Worm (Caenorhabditis elegans) whole organism, young adult: ENCODE results near the gene C53D6.4.

Experiments
- bed-1 ChIP-seq: fragments of 200-800 bp; sonication (Bioruptor generic); IDR thresholded peaks from 2 replicates; pipeline ENCODE4 v1.3.6; 2022; ENCODE audit warnings: missing genetic modification reagents, missing genetic modification characterization, missing compliant biosample characterization
- ceh-79 ChIP-seq: sonication (generic microtip); optimal IDR thresholded peaks from 2 replicates; lab custom pipeline; 2017; ENCODE audit warnings: mild to moderate bottlenecking, missing genetic modification characterization, missing compliant biosample characterization
- nfyb-1 ChIP-seq: fragments of 200-800 bp; sonication (Bioruptor generic); IDR thresholded peaks from 2 replicates; pipeline ENCODE4 v1.3.6; 2022; ENCODE audit warnings: missing genetic modification reagents, missing genetic modification characterization, missing compliant biosample characterization
- unc-130 ChIP-seq: sonication (generic microtip); optimal IDR thresholded peaks from 2 replicates; lab custom pipeline; 2016; ENCODE audit warnings: missing genetic modification reagents, missing genetic modification characterization, missing compliant biosample characterization

- no peak for TF ChIP-seq ceh-79
- TF ChIP-seq unc-130: peak; percentile 49
- no peak for TF ChIP-seq bed-1 (GFP tag; lab: Robert Waterston, UW)
- TF ChIP-seq nfyb-1 (GFP tag; lab: Robert Waterston, UW): no peak
Measured at ce11 chrIV:8973249-8973958, 47.3 kb downstream of the C53D6.4 start, which contains the start of gene C53B4.3.
